Worm (Caenorhabditis elegans) whole organism, early embryonic: ENCODE results near the gene K03B4.1.

Experiments
- F13C5.2 ChIP-seq: sonication (generic microtip); optimal IDR thresholded peaks from 2 replicates; lab custom pipeline; 2017; ENCODE audit warnings: mild to moderate bottlenecking, missing genetic modification characterization, inconsistent platforms, missing compliant biosample characterization
- ceh-13 ChIP-seq: fragments of 200-800 bp; sonication (Bioruptor generic); optimal IDR thresholded peaks from 2 replicates; lab custom pipeline; 2018; ENCODE audit warnings: mild to moderate bottlenecking, missing genetic modification characterization, missing compliant biosample characterization
- ceh-36 ChIP-seq: sonication (generic microtip); optimal IDR thresholded peaks from 2 replicates; lab custom pipeline; 2016; ENCODE audit warnings: missing genetic modification characterization, inconsistent platforms, missing compliant biosample characterization
- hnd-1 ChIP-seq: sonication (generic microtip); optimal IDR thresholded peaks from 2 replicates; lab custom pipeline; 2016; ENCODE audit warnings: missing genetic modification characterization, missing compliant biosample characterization
- scrt-1 ChIP-seq: fragments of 200-800 bp; sonication (Bioruptor generic); IDR thresholded peaks from 2 replicates; pipeline ENCODE4 v1.3.6; 2022; ENCODE audit warnings: missing genetic modification characterization, missing compliant biosample characterization

DNA sequence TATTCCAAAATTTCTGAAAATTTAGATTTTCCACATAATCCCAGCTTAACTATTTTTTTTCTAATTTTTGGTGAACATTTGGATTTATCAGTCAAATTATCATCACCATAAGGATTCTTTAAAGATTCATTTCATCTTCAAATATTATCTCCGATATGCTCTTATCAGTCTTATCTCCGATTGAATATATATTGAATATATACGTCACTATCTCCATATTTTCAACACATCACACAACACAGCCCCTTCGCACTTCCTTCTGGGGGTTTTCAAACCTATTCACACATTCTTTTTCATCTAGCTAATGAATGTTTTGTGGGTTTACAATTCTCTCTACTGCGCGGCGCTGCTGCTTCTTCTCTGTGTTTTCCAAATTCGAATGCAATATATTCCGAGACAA is 9.5 kb downstream of the K03B4.1 start:
- no peak for TF ChIP-seq hnd-1
- no peak for TF ChIP-seq F13C5.2
- no peak for TF ChIP-seq ceh-36 (tag; lab: Kevin White, UChicago)
- TF ChIP-seq scrt-1 = no peak
- TF ChIP-seq ceh-13 (GFP tag; lab: Kevin White, UChicago) = no peak
